Fruit fly (Drosophila melanogaster) whole organism: ENCODE measurements around the gene Npc1a.

Experiments used
- Dll ChIP-seq: fragments of >200 bp; optimal IDR thresholded peaks from 2 replicates; lab custom pipeline; 2017
- EcR ChIP-seq, 2 experiments: fragments of >200 bp; optimal IDR thresholded peaks; 2 replicates each; lab custom pipeline; 2017; ENCODE audit warnings: missing biosample characterization in 2 of 2, missing genetic modification characterization in 2 of 2, missing genetic modification reagents in 2 of 2
- pan ChIP-seq: fragments of >200 bp; optimal IDR thresholded peaks from 2 replicates; lab custom pipeline; 2017
- psq ChIP-seq: fragments of >200 bp; optimal IDR thresholded peaks from 2 replicates; lab custom pipeline; 2017
- usp ChIP-seq: fragments of >200 bp; optimal IDR thresholded peaks from 2 replicates; lab custom pipeline; 2017; ENCODE audit warnings: missing biosample characterization, missing genetic modification characterization, mixed read lengths

dm6 chr2L:10232827-10233226 is 11.8 kb upstream of the Npc1a start:
- no peak for TF ChIP-seq EcR (GFP tag; optimal IDR thresholded peaks at IDR 0.05; lab: Kevin White, UChicago)
- TF ChIP-seq pan, result no peak
- TF ChIP-seq usp (GFP tag; lab: Kevin White, UChicago), result no peak
- no peak for TF ChIP-seq Dll (lab: Kevin White, UChicago)
- TF ChIP-seq psq (lab: Kevin White, UChicago), result no peak
